Worm (Caenorhabditis elegans) whole organism, early embryonic: ENCODE measurements around the gene gfrp-1.

Experiments
- B0310.2 ChIP-seq: sonication (generic microtip); optimal IDR thresholded peaks from 2 replicates; lab custom pipeline; 2016; ENCODE audit warnings: mild to moderate bottlenecking, missing genetic modification characterization, missing compliant biosample characterization
- F13C5.2 ChIP-seq: sonication (generic microtip); optimal IDR thresholded peaks from 2 replicates; lab custom pipeline; 2017; ENCODE audit warnings: mild to moderate bottlenecking, missing genetic modification characterization, inconsistent platforms, missing compliant biosample characterization
- ama-1 ChIP-seq: fragments of 150-350 bp; optimal IDR thresholded peaks from 2 replicates; lab custom pipeline; 2014
- ceh-13 ChIP-seq: fragments of 200-800 bp; sonication (Bioruptor generic); optimal IDR thresholded peaks from 2 replicates; lab custom pipeline; 2018; ENCODE audit warnings: mild to moderate bottlenecking, missing genetic modification characterization, missing compliant biosample characterization
- ceh-36 ChIP-seq: sonication (generic microtip); optimal IDR thresholded peaks from 2 replicates; lab custom pipeline; 2016; ENCODE audit warnings: missing genetic modification characterization, inconsistent platforms, missing compliant biosample characterization
- flt-1 ChIP-seq: fragments of 200-800 bp; sonication (Bioruptor generic); IDR thresholded peaks from 2 replicates; pipeline ENCODE4 v1.3.6; 2022; ENCODE audit warnings: missing genetic modification characterization, missing compliant biosample characterization
- pes-1 ChIP-seq: fragments of 200-800 bp; sonication (Bioruptor generic); IDR thresholded peaks from 2 replicates; pipeline ENCODE4 v1.3.6; 2022; ENCODE audit warnings: missing genetic modification reagents, missing genetic modification characterization, missing compliant biosample characterization
- sea-1 ChIP-seq: fragments of 200-800 bp; sonication (Bioruptor generic); conservative IDR thresholded peaks from 2 replicates; pipeline ENCODE4 v1.3.6; 2022; ENCODE audit warnings: missing genetic modification characterization, missing compliant biosample characterization
- tbx-37 ChIP-seq: fragments of 200-800 bp; sonication (Bioruptor generic); conservative IDR thresholded peaks from 2 replicates; pipeline ENCODE4 v1.3.6; 2022; ENCODE audit warnings: missing genetic modification reagents, missing genetic modification characterization, missing compliant biosample characterization
- tra-4 ChIP-seq: sonication (generic microtip); optimal IDR thresholded peaks from 2 replicates; lab custom pipeline; 2017; ENCODE audit warnings: missing genetic modification characterization, missing compliant biosample characterization

DNA sequence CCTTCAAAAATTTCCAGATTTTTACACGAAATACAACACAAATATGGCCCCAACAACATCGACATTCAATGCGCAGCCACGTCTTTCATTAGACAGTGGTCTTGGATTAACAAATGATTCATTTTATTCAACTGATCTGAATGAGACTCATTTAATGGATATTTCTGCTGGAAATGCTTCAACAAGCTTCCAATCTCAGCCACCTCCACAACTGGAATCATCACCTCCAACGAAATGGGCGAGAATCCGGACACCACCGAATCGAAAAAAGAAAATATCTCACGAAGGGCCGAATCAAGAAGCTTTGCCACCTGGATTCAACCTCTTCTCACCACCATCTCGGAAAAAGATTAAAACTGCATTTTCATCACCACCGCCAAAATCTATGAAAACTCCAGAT lies 23.7 kb upstream of the gfrp-1 start:
- TF ChIP-seq ama-1 (no peak), ceh-36 (tag; lab: Kevin White, UChicago) (no peak), pes-1 (GFP tag; lab: Robert Waterston, UW) (no peak), ceh-13 (GFP tag; lab: Kevin White, UChicago) (no peak), tbx-37 (GFP tag; lab: Robert Waterston, UW) (no peak), B0310.2 (tag; lab: Kevin White, UChicago) (no peak), F13C5.2 (tag; lab: Kevin White, UChicago) (no peak), tra-4 (tag; lab: Kevin White, UChicago) (no peak), flt-1 (GFP tag; lab: Robert Waterston, UW) (no peak), sea-1 (no peak)
